Worm (Caenorhabditis elegans): Measurements from ENCODE around the gene K07C11.10.

ce11 chrV:8206931-8207330 lies 19.8 kb downstream of the K07C11.10 start, which contains the start of gene timp-1:
- TF ChIP-seq snpc-4 (tag; optimal IDR thresholded peaks at IDR 0.05) (no peak), nhr-11 (tag; optimal IDR thresholded peaks at IDR 0.05) (no peak), nhr-28 (tag; optimal IDR thresholded peaks at IDR 0.05) (no peak), ZK546.5 (tag; optimal IDR thresholded peaks at IDR 0.05) (no peak), skn-1 (tag; optimal IDR thresholded peaks at IDR 0.05) (no peak), lsy-12 (tag; optimal IDR thresholded peaks at IDR 0.05) (no peak), ama-1 (optimal IDR thresholded peaks at IDR 0.05) (no peak)

Measured in whole organism, L3 larva.